Worm (Caenorhabditis elegans) whole organism, L2 larva: ENCODE measurements around the gene T03F6.10.

Experiments used
- R02D3.7 ChIP-seq: fragments of 150-350 bp; optimal IDR thresholded peaks from 2 replicates; lab custom pipeline; 2014; ENCODE audit warnings: missing biosample characterization, missing genetic modification characterization
- aly-2 ChIP-seq: fragments of 150-350 bp; optimal IDR thresholded peaks from 2 replicates; lab custom pipeline; 2014; ENCODE audit warnings: missing biosample characterization, missing genetic modification characterization
- ceh-16 ChIP-seq: fragments of 150-350 bp; optimal IDR thresholded peaks from 2 replicates; lab custom pipeline; 2014; ENCODE audit warnings: missing biosample characterization, missing genetic modification characterization
- egl-27 ChIP-seq: sonication (generic microtip); optimal IDR thresholded peaks from 3 replicates; lab custom pipeline; 2017; ENCODE audit warnings: missing biosample characterization, missing genetic modification reagents, missing genetic modification characterization
- elt-1 ChIP-seq: fragments of 150-350 bp; optimal IDR thresholded peaks from 2 replicates; lab custom pipeline; 2014; ENCODE audit warnings: missing biosample characterization, missing genetic modification characterization
- lin-13 ChIP-seq: fragments of 150-350 bp; optimal IDR thresholded peaks from 2 replicates; lab custom pipeline; 2014; ENCODE audit warnings: missing biosample characterization, missing genetic modification reagents, missing genetic modification characterization
- lin-39 ChIP-seq: fragments of 150-350 bp; optimal IDR thresholded peaks from 2 replicates; lab custom pipeline; 2014; ENCODE audit warnings: missing biosample characterization, missing genetic modification reagents, missing genetic modification characterization
- nhr-12 ChIP-seq: fragments of 150-350 bp; optimal IDR thresholded peaks from 2 replicates; lab custom pipeline; 2014; ENCODE audit warnings: missing biosample characterization, missing genetic modification characterization
- nhr-25 ChIP-seq: fragments of 150-350 bp; sonication (generic microtip); optimal IDR thresholded peaks from 3 replicates; lab custom pipeline; 2014; ENCODE audit warnings: missing biosample characterization, missing genetic modification characterization
- nhr-77 ChIP-seq: fragments of 150-350 bp; optimal IDR thresholded peaks from 2 replicates; lab custom pipeline; 2014; ENCODE audit warnings: missing biosample characterization, missing genetic modification characterization
- sma-3 ChIP-seq: sonication (generic microtip); optimal IDR thresholded peaks from 2 replicates; lab custom pipeline; 2016; ENCODE audit warnings: missing genetic modification reagents, missing genetic modification characterization, missing compliant biosample characterization
- unc-39 ChIP-seq: fragments of 150-350 bp; optimal IDR thresholded peaks from 2 replicates; lab custom pipeline; 2014; ENCODE audit warnings: missing biosample characterization, missing genetic modification characterization
- unc-62 ChIP-seq: fragments of 150-350 bp; optimal IDR thresholded peaks from 2 replicates; lab custom pipeline; 2014; ENCODE audit warnings: missing biosample characterization, missing genetic modification reagents, missing genetic modification characterization
- ztf-4 ChIP-seq: fragments of 150-350 bp; optimal IDR thresholded peaks from 2 replicates; lab custom pipeline; 2014; ENCODE audit warnings: missing biosample characterization, missing genetic modification characterization

DNA sequence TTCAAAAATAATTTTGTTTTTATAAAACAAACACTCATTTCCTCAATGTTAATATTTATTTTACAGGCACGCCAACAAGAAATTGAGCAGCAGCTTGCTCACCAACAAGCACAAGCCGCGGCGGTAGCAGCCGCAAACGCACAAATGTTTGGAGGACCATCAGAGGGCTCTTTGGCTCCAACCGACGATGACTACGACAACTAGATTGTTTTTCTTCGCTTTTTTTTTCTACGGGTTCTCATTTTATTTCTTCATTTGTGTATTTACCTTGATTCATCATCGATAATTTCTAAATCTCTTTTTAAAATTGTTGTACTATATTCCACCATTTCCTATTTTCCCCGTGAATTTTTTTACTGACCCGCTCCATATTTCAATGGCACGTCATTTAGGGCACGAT is 35.0 kb downstream of the T03F6.10 start, which contains the start of gene ife-1:
- TF ChIP-seq unc-39 (tag; lab: Kevin White, UChicago): no peak
- no peak for TF ChIP-seq elt-1 (tag; lab: Kevin White, UChicago)
- no peak for TF ChIP-seq lin-39 (tag; lab: Kevin White, UChicago)
- no peak for TF ChIP-seq ceh-16 (tag; lab: Kevin White, UChicago)
- no peak for TF ChIP-seq unc-62 (GFP tag; lab: Kevin White, UChicago)
- no peak for TF ChIP-seq R02D3.7
- TF ChIP-seq nhr-12 (tag; lab: Kevin White, UChicago): no peak
- TF ChIP-seq lin-13 (GFP tag; lab: Kevin White, UChicago): no peak
- TF ChIP-seq aly-2 (tag; lab: Kevin White, UChicago): no peak
- TF ChIP-seq sma-3 (GFP tag; lab: Kevin White, UChicago): no peak
- no peak for TF ChIP-seq nhr-77
- no peak for TF ChIP-seq egl-27 (tag; lab: Kevin White, UChicago)
- TF ChIP-seq nhr-25 (tag; lab: Kevin White, UChicago): no peak
- no peak for TF ChIP-seq ztf-4 (tag; lab: Kevin White, UChicago)
